Fruit fly (Drosophila melanogaster) whole organism, wandering third instar larva: ENCODE measurements around the gene CG12320.

Experiments
- Abd-B ChIP-seq: fragments of >200 bp; optimal IDR thresholded peaks from 2 replicates; lab custom pipeline; 2017; ENCODE audit warnings: missing biosample characterization, missing genetic modification characterization
- CG9705 ChIP-seq: fragments of 200-800 bp; sonication (Bioruptor generic); optimal IDR thresholded peaks from 2 replicates; lab custom pipeline; 2018; ENCODE audit warnings: missing biosample characterization, mild to moderate bottlenecking, missing genetic modification characterization
- Dif ChIP-seq: fragments of 200-275, 200-300 bp; sonication (Bioruptor generic); optimal IDR thresholded peaks from 2 replicates; lab custom pipeline; 2018; ENCODE audit warnings: missing biosample characterization, missing genetic modification characterization; ENCODE audit not compliant: partially characterized antibody
- GATAd ChIP-seq: sonication (Bioruptor generic); optimal IDR thresholded peaks from 2 replicates; lab custom pipeline; 2016; ENCODE audit warnings: missing biosample characterization, missing genetic modification characterization
- HLH106 ChIP-seq: fragments of 200-800 bp; optimal IDR thresholded peaks from 3 replicates; lab custom pipeline; 2019; ENCODE audit warnings: missing biosample characterization, mild to moderate bottlenecking, missing genetic modification characterization, moderate library complexity
- Hnf4 ChIP-seq: fragments of 200-800 bp; sonication (Bioruptor generic); optimal IDR thresholded peaks from 2 replicates; lab custom pipeline; 2016; ENCODE audit warnings: missing biosample characterization, mild to moderate bottlenecking, missing genetic modification characterization
- Hr78 ChIP-seq: fragments of >200 bp; optimal IDR thresholded peaks from 2 replicates; lab custom pipeline; 2017; ENCODE audit warnings: missing biosample characterization, missing genetic modification characterization
- Hr83 ChIP-seq: fragments of 200-300 bp; sonication (Bioruptor generic); optimal IDR thresholded peaks from 2 replicates; lab custom pipeline; 2016; ENCODE audit warnings: missing biosample characterization, mild to moderate bottlenecking, missing genetic modification characterization, moderate library complexity; ENCODE audit not compliant: poor library complexity, severe bottlenecking
- Jra ChIP-seq: sonication (Bioruptor generic); optimal IDR thresholded peaks from 2 replicates; lab custom pipeline; 2016; ENCODE audit warnings: missing biosample characterization, missing genetic modification characterization
- Mio ChIP-seq: sonication (Bioruptor generic); optimal IDR thresholded peaks from 2 replicates; lab custom pipeline; 2016; ENCODE audit warnings: missing biosample characterization, missing genetic modification characterization
- Myc ChIP-seq: fragments of >200 bp; optimal IDR thresholded peaks from 2 replicates; lab custom pipeline; 2017
- N ChIP-seq: fragments of >200 bp; optimal IDR thresholded peaks from 2 replicates; lab custom pipeline; 2018; ENCODE audit warnings: missing biosample characterization, missing external identifiers, missing genetic modification characterization
- OdsH ChIP-seq: fragments of 200-800 bp; sonication (Bioruptor generic); optimal IDR thresholded peaks from 2 replicates; lab custom pipeline; 2016; ENCODE audit warnings: missing biosample characterization, mild to moderate bottlenecking, missing genetic modification characterization
- Rel ChIP-seq, 2 experiments: fragments of 200-800 bp; sonication (Bioruptor generic) in 1 of 2; optimal IDR thresholded peaks; 2 replicates in 1 of 2; 3 replicates in 1 of 2; lab custom pipeline; 2016 to 2019; ENCODE audit warnings: mild to moderate bottlenecking in 2 of 2, missing biosample characterization in 2 of 2, missing genetic modification characterization in 2 of 2, moderate library complexity in 1 of 2
- Sp1 ChIP-seq: fragments of 200-800 bp; sonication (Bioruptor generic); optimal IDR thresholded peaks from 3 replicates; lab custom pipeline; 2019; ENCODE audit warnings: missing biosample characterization, mild to moderate bottlenecking, missing genetic modification characterization, moderate library complexity
- Vsx2 ChIP-seq: fragments of 200-300, 225-300 bp; sonication (Bioruptor generic); optimal IDR thresholded peaks from 2 replicates; lab custom pipeline; 2018; ENCODE audit warnings: missing biosample characterization, missing genetic modification characterization; ENCODE audit not compliant: partially characterized antibody
- br ChIP-seq: fragments of 200-800 bp; sonication (Bioruptor generic); optimal IDR thresholded peaks from 2 replicates; lab custom pipeline; 2016; ENCODE audit warnings: missing biosample characterization, missing genetic modification characterization
- brk ChIP-seq: fragments of 200-800 bp; sonication (Bioruptor generic); optimal IDR thresholded peaks from 2 replicates; lab custom pipeline; 2016; ENCODE audit warnings: missing biosample characterization, mild to moderate bottlenecking, missing genetic modification characterization
- dl ChIP-seq, 2 experiments: fragments of 175-275, 200-275 bp in 1 of 2; fragments of 200-275 bp in 1 of 2; sonication (Bioruptor generic); optimal IDR thresholded peaks; lab custom pipeline; 2018; ENCODE audit warnings: mild to moderate bottlenecking in 2 of 2, missing biosample characterization in 2 of 2, missing genetic modification characterization in 2 of 2, moderate library complexity in 2 of 2; ENCODE audit not compliant: partially characterized antibody in 2 of 2, insufficient read depth in 1 of 2
- dsf ChIP-seq: sonication (Bioruptor generic); optimal IDR thresholded peaks from 2 replicates; lab custom pipeline; 2016; ENCODE audit warnings: missing biosample characterization, missing genetic modification characterization, borderline replicate concordance
- ey ChIP-seq: fragments of 200-800 bp; sonication (Bioruptor generic); optimal IDR thresholded peaks from 2 replicates; lab custom pipeline; 2016; ENCODE audit warnings: missing biosample characterization, missing genetic modification characterization
- fru ChIP-seq: fragments of 200-800 bp; sonication (Bioruptor generic); optimal IDR thresholded peaks from 3 replicates; lab custom pipeline; 2016; ENCODE audit warnings: missing biosample characterization, mild to moderate bottlenecking, missing genetic modification characterization
- h ChIP-seq: fragments of 200-800 bp; sonication (Bioruptor generic); optimal IDR thresholded peaks from 3 replicates; lab custom pipeline; 2016; ENCODE audit warnings: missing biosample characterization, mild to moderate bottlenecking, missing genetic modification characterization
- jim ChIP-seq: fragments of 175-275, 200-325 bp; sonication (Bioruptor generic); optimal IDR thresholded peaks from 2 replicates; lab custom pipeline; 2016; ENCODE audit warnings: missing biosample characterization, mild to moderate bottlenecking, missing genetic modification characterization
- lola ChIP-seq: fragments of >200 bp; optimal IDR thresholded peaks from 2 replicates; lab custom pipeline; 2017; ENCODE audit warnings: missing biosample characterization, missing genetic modification characterization
- pan ChIP-seq: fragments of >200 bp; optimal IDR thresholded peaks from 2 replicates; lab custom pipeline; 2017
- psq ChIP-seq: fragments of 200-800 bp; sonication (Bioruptor generic); optimal IDR thresholded peaks from 3 replicates; lab custom pipeline; 2017; ENCODE audit warnings: missing biosample characterization, mild to moderate bottlenecking, missing genetic modification characterization, moderate library complexity
- rgr ChIP-seq: fragments of 200-800 bp; sonication (Bioruptor generic); optimal IDR thresholded peaks from 3 replicates; lab custom pipeline; 2016; ENCODE audit warnings: missing biosample characterization, mild to moderate bottlenecking, missing genetic modification characterization
- sage ChIP-seq: fragments of 200-800 bp; sonication (Bioruptor generic); optimal IDR thresholded peaks from 2 replicates; lab custom pipeline; 2016; ENCODE audit warnings: missing biosample characterization, mild to moderate bottlenecking, missing genetic modification characterization
- sv ChIP-seq: fragments of 200-800 bp; sonication (Bioruptor generic); optimal IDR thresholded peaks from 3 replicates; lab custom pipeline; 2016; ENCODE audit warnings: missing biosample characterization, missing genetic modification characterization
- tai ChIP-seq: sonication (Bioruptor generic); optimal IDR thresholded peaks from 2 replicates; lab custom pipeline; 2016; ENCODE audit warnings: missing biosample characterization, missing genetic modification characterization
- usp ChIP-seq: fragments of >200 bp; optimal IDR thresholded peaks from 2 replicates; lab custom pipeline; 2017; ENCODE audit warnings: missing biosample characterization, missing genetic modification characterization
- woc ChIP-seq: sonication (Bioruptor generic); optimal IDR thresholded peaks from 2 replicates; lab custom pipeline; 2016; ENCODE audit warnings: missing biosample characterization, mild to moderate bottlenecking, missing genetic modification characterization

CG12320 gene

DNA sequence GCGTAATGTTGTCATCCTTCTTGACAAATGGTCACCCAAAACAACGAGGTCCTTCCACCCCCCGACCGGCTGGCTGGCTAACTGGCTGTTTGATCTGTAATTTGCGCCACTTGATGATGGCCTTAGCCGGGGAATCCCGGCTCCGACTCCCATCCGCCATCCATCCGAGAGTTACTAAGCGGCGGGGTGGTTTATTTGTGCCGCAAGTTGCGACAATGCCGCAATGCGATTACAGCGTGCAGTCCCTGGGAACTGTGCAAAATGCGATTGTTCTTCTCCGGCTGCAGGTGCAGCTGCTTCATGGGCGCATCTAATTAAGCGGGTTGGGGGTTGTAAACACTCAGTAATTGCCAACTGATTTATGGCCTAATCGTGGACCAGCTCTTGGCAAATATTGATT lies 7.5 kb upstream of the CG12320 start:
- TF ChIP-seq Myc (lab: Kevin White, UChicago), result no peak
- TF ChIP-seq OdsH, result no peak
- TF ChIP-seq rgr (GFP tag; lab: Kevin White, UChicago), result no peak
- no peak for TF ChIP-seq woc (GFP tag; lab: Kevin White, UChicago)
- no peak for TF ChIP-seq h (GFP tag; lab: Kevin White, UChicago)
- TF ChIP-seq HLH106, result no peak
- no peak for TF ChIP-seq tai
- TF ChIP-seq lola (GFP tag; lab: Kevin White, UChicago), result no peak
- TF ChIP-seq Sp1, result no peak
- TF ChIP-seq Dif (GFP tag; lab: Kevin White, UChicago), result no peak
- no peak for TF ChIP-seq Vsx2 (GFP tag; lab: Kevin White, UChicago)
- no peak for TF ChIP-seq GATAd
- no peak for TF ChIP-seq jim (GFP tag; lab: Kevin White, UChicago)
- TF ChIP-seq sage (GFP tag; lab: Kevin White, UChicago), result no peak
- TF ChIP-seq brk (GFP tag; lab: Kevin White, UChicago), result no peak
- no peak for TF ChIP-seq Hr78 (GFP tag; lab: Kevin White, UChicago)

DNA sequence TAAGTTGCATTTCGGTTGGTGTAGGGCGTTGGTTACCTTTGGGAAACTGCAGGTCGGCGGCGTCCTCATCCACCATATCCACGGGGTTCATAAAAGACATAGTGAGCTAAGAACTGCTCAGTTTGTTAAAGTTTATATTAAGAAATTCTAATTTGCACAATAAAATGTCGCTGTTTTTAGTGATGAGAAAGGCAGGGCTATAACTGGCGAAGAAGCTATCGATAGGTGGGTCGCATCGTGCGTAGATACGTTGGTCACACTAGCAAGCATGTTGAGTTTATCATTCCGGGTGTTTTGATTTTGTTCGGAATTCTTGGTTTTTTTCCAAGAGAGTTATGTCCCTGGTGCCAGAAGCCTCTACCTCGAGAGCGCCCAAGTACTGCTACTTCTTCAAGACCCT lies 2.7 kb upstream of the CG12320 start, which contains the start of the genes Ada2a, Polr2D, Tgs1 and moi:
TSS of gene Ada2a (minus strand) at position 207 of the 400 bp plus-strand sequence.
TSS of gene Polr2D (minus strand) at position 207 of the 400 bp plus-strand sequence.
TSS of gene Tgs1 (plus strand) at position 250 of the 400 bp plus-strand sequence.
TSS of gene moi (plus strand) at position 250 of the 400 bp plus-strand sequence.
- TF ChIP-seq Hr83 (GFP tag; lab: Kevin White, UChicago), result peak; percentile 38
- no peak for TF ChIP-seq lola (GFP tag; lab: Kevin White, UChicago)
- TF ChIP-seq OdsH, result no peak
- no peak for TF ChIP-seq ey (GFP tag; lab: Kevin White, UChicago)
- no peak for TF ChIP-seq brk (GFP tag; lab: Kevin White, UChicago)
- no peak for TF ChIP-seq br (GFP tag; lab: Kevin White, UChicago)
- no peak for TF ChIP-seq Mio (GFP tag; lab: Kevin White, UChicago)
- peak; percentile 9 for TF ChIP-seq Myc (lab: Kevin White, UChicago)
- TF ChIP-seq GATAd, result no peak
- no peak for TF ChIP-seq N (GFP tag; lab: Kevin White, UChicago)
- TF ChIP-seq Hr78 (GFP tag; lab: Kevin White, UChicago), result no peak
- TF ChIP-seq Hnf4 (GFP tag; lab: Kevin White, UChicago), result no peak
- TF ChIP-seq h (GFP tag; lab: Kevin White, UChicago), result no peak
- TF ChIP-seq HLH106, result no peak
- TF ChIP-seq fru (GFP tag; lab: Kevin White, UChicago), result no peak
- TF ChIP-seq pan (lab: Kevin White, UChicago), result no peak
- no peak for TF ChIP-seq Rel (GFP tag; optimal IDR thresholded peaks at IDR 0.05; lab: Kevin White, UChicago)
- no peak for TF ChIP-seq Rel (tag; optimal IDR thresholded peaks at IDR 0.05; lab: Kevin White, UChicago)
- no peak for TF ChIP-seq CG9705 (GFP tag; lab: Kevin White, UChicago)
- TF ChIP-seq, all 38 proteins: peak for 2

dm6 chr3R:18251876-18252275 lies 658 bp downstream of the CG12320 start:
- TF ChIP-seq psq, result no peak
- TF ChIP-seq Vsx2 (GFP tag; lab: Kevin White, UChicago), result no peak
- TF ChIP-seq lola (GFP tag; lab: Kevin White, UChicago), result no peak
- TF ChIP-seq OdsH, result no peak
- no peak for TF ChIP-seq Hnf4 (GFP tag; lab: Kevin White, UChicago)

dm6 chr3R:18250815-18251214 lies 1.7 kb downstream of the CG12320 start, which contains the start of gene CG18598:
Gene CG18598 (plus strand): TSS chr3R:18251115.
- TF ChIP-seq dl (GFP tag; optimal IDR thresholded peaks at IDR 0.05; lab: Kevin White, UChicago; ENCODE audit: insufficient read depth in 1 of 2, partially characterized antibody in 2 of 2), result no peak
- TF ChIP-seq h (GFP tag; lab: Kevin White, UChicago), result no peak
- no peak for TF ChIP-seq ey (GFP tag; lab: Kevin White, UChicago)
- no peak for TF ChIP-seq sv (GFP tag; lab: Kevin White, UChicago)

DNA sequence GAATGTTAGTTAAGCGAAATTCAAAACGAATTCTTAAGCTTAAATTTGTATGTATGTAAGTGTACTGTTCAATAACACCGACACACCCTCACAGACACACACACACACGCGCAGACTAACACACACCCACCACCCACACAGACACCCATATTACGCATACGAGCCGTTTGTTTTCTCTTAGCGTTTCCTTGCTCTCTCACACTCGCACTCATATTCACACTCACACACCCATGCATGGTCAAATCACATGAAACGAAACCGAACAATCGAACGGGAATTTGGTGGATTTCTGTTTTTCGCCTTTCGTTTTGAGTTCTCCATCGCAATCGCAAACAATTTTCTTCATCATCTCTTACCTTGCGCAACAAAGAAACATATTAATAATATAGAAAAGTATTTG lies 3.3 kb downstream of the CG12320 start:
- no peak for TF ChIP-seq usp
- TF ChIP-seq Vsx2 (GFP tag; lab: Kevin White, UChicago), result no peak
- TF ChIP-seq OdsH, result no peak
- no peak for TF ChIP-seq woc (GFP tag; lab: Kevin White, UChicago)
- peak; percentile 16 for TF ChIP-seq Hr83 (GFP tag; lab: Kevin White, UChicago)
- TF ChIP-seq Jra (GFP tag; lab: Kevin White, UChicago), result no peak
- no peak for TF ChIP-seq Abd-B (GFP tag; lab: Kevin White, UChicago)
- peak in 1 of 2 experiments; percentile 41 for TF ChIP-seq dl (GFP tag; optimal IDR thresholded peaks at IDR 0.05; lab: Kevin White, UChicago; ENCODE audit: insufficient read depth in 1 of 2, partially characterized antibody in 2 of 2)
- no peak for TF ChIP-seq Rel (GFP tag; optimal IDR thresholded peaks at IDR 0.05; lab: Kevin White, UChicago)
- TF ChIP-seq Rel (tag; optimal IDR thresholded peaks at IDR 0.05; lab: Kevin White, UChicago), result peak; percentile 10
- peak; percentile 69 for TF ChIP-seq Dif (GFP tag; lab: Kevin White, UChicago)
- TF ChIP-seq psq, result peak; percentile 22
- TF ChIP-seq N (GFP tag; lab: Kevin White, UChicago), result peak; percentile 69
- no peak for TF ChIP-seq dsf (GFP tag; lab: Kevin White, UChicago)
- TF ChIP-seq Hnf4 (GFP tag; lab: Kevin White, UChicago), result no peak
- no peak for TF ChIP-seq fru (GFP tag; lab: Kevin White, UChicago)
- no peak for TF ChIP-seq GATAd
